Worm (Caenorhabditis elegans) whole organism, L4/young adult: ENCODE measurements around the gene aakg-4.

Source experiments
- W03F9.2 ChIP-seq: fragments of 150-350 bp; optimal IDR thresholded peaks from 2 replicates; lab custom pipeline; 2014; ENCODE audit warnings: missing biosample characterization, missing genetic modification characterization
- dao-5 ChIP-seq: sonication (generic microtip); optimal IDR thresholded peaks from 2 replicates; lab custom pipeline; 2016; ENCODE audit warnings: missing genotype, missing genetic modification characterization, moderate library complexity, missing compliant biosample characterization

DNA sequence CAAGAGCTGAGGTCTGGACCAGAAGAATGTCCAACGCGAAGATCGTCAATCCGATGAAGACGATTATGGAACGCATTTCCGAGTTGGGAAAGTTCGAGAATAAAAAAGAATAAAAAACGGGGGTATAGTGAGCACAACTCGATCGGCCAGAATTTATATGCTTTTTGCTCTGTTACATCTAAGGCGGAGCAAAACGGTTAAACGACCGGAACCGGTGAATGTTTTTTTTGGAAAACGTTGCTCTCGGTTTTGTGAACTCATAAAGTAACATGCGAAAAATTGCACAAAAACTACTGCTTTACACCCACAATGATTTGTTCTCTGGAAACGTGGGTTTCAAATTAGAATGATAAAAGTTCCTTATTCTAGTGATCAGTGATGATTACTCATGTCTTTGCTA is 22.9 kb upstream of the aakg-4 start, which contains the start of gene nlp-22:
- TF ChIP-seq dao-5 (no peak), W03F9.2 (no peak)
